Fruit fly (Drosophila melanogaster): ENCODE data around the gene dwg.

DNA sequence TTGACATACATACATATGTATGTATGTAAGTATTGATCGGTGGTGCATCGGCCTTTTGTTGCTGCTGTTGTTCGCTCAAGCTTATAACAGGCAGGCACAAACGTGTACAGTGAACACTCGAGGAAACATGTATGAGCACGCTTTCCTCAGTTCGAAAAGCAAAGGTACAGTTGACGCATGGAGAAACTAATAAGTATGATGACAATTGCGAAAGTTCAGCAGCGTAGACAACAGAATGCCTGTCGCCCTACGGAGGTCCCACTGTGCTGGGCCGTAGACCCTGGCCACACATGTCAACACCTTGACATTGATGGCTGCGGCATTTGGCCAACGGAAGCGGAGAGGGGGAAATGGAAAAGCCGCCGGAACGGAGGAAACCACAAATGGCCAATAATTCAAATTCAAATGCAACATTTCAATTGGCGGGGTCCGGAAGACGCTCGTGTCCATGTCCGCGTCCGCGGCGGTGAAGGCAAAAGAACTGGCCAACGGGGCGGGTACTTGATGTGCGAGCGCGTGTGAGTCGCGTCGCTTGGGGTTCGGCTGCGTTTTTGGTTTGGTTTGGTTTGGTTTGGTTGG is 19.3 kb upstream of the dwg start, which contains the start of gene CG2681:
- TF ChIP-seq psq (optimal IDR thresholded peaks at IDR 0.05) (no peak), pan (optimal IDR thresholded peaks at IDR 0.05) (no peak), Dll (optimal IDR thresholded peaks at IDR 0.05) (no peak)

Measured in whole organism.